Fruit fly (Drosophila melanogaster) S2 (cell line): ENCODE results near the gene CheB93a.

Experiments
- CG8478 ChIP-seq: fragments of >200 bp; optimal IDR thresholded peaks from 2 replicates; lab custom pipeline; 2018
- CTCF ChIP-seq, 2 experiments: fragments of >200 bp; optimal IDR thresholded peaks; 2 replicates each; lab custom pipeline; 2018

DNA sequence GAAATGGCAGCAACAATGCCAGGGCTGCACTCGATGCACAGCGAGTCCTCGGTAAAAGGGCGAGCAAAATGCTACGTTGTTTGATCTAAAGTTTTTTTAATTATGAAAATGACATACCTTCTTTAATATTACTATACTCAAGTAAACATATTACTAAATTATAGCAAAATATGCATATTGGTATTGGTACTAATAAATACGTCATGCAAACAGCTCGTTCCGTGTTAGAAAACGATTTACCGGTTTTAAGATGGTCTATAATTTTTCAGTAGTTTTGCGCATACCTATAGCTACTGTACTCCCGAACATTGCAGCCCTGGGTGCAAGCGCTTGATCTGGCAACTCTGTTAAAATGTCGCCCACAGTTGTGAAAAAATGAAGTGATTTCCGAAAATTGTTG is 42.0 kb upstream of the CheB93a start:
- TF ChIP-seq CG8478 (lab: Kevin White, UChicago) = no peak
- TF ChIP-seq CTCF (optimal IDR thresholded peaks at IDR 0.05; lab: Kevin White, UChicago) = no peak
